Fruit fly (Drosophila melanogaster): ENCODE results near the gene chico.

The chico gene

DNA sequence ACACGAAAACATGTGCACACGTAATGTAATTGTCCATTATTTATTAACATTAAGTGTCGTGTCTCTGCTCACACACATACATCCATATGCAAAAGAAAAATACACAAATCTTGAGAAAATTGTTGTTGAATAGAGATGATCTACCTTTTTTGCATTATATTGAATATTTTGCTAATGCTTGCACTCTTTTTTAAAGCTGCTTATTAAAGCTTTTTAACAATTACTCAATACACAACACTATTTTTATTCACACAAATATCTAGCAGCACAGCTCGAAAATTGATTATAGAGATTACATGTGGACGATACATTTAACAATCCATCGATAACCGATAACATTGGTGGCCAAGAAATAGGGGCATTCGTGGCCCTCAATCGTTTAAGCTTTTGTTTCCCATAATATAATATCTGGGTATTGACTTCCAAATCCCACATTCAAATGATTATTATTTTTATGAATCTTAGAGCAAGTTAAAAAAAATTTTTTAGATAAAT is 45.2 kb upstream of the chico start, which contains the start of gene Ufd4 (continued):
- TF ChIP-seq vnd (GFP tag; IDR thresholded peaks at IDR 0.05; ENCODE audit: partially characterized antibody) (no peak), CG10462 (GFP tag; optimal IDR thresholded peaks at IDR 0.05) (no peak), dm (GFP tag; optimal IDR thresholded peaks at IDR 0.05) (peak; percentile 8), Adf1 (GFP tag; IDR thresholded peaks at IDR 0.05) (no peak), NfI (GFP tag; optimal IDR thresholded peaks at IDR 0.05) (no peak), nerfin-1 (tag; optimal IDR thresholded peaks at IDR 0.05) (no peak), chinmo (GFP tag; IDR thresholded peaks at IDR 0.05; ENCODE audit: partially characterized antibody) (no peak), pum (GFP tag; optimal IDR thresholded peaks at IDR 0.05) (peak; percentile 36), wdn (GFP tag; IDR thresholded peaks at IDR 0.05) (0 out of 2 replicates have a peak, but pooled peaks have one; percentile 41), CG14860 (GFP tag; IDR thresholded peaks at IDR 0.05; ENCODE audit: partially characterized antibody) (no peak), Eip74EF (GFP tag; optimal IDR thresholded peaks at IDR 0.05) (no peak), CG32767 (GFP tag; IDR thresholded peaks at IDR 0.05) (peak; percentile 50; the same call in 1 of the 2 replicates), wor (GFP tag; IDR thresholded peaks at IDR 0.05) (no peak), CG15269 (tag; optimal IDR thresholded peaks at IDR 0.05) (no peak), Gsc (GFP tag; IDR thresholded peaks at IDR 0.05) (no peak), org-1 (GFP tag; optimal IDR thresholded peaks at IDR 0.05) (peak; percentile 1), dan (GFP tag; IDR thresholded peaks at IDR 0.05) (no peak), CG8290 (GFP tag; optimal IDR thresholded peaks at IDR 0.05) (peak; percentile 33), CG8290 (tag; optimal IDR thresholded peaks at IDR 0.05) (no peak), Atf6 (GFP tag; IDR thresholded peaks at IDR 0.05) (peak; percentile 78), CG15696 (tag; optimal IDR thresholded peaks at IDR 0.05) (peak; percentile 65), Side (GFP tag; optimal IDR thresholded peaks at IDR 0.05) (peak; percentile 59), CG8765 (GFP tag; IDR thresholded peaks at IDR 0.05) (no peak), CG18619 (GFP tag; optimal IDR thresholded peaks at IDR 0.05) (peak; percentile 19), HHEX (GFP tag; optimal IDR thresholded peaks at IDR 0.05) (no peak), usp (GFP tag; optimal IDR thresholded peaks at IDR 0.05) (no peak), CG3726 (GFP tag; IDR thresholded peaks at IDR 0.05) (no peak), odd (GFP tag; optimal IDR thresholded peaks at IDR 0.05) (no peak), CG7271 (tag; optimal IDR thresholded peaks at IDR 0.05) (peak; percentile 45), CHES-1-like (GFP tag; optimal IDR thresholded peaks at IDR 0.05) (peak; percentile 42), repo (GFP tag; optimal IDR thresholded peaks at IDR 0.05) (peak; percentile 25), E2f2 (GFP tag; IDR thresholded peaks at IDR 0.05) (peak; percentile 33; the same call in 1 of the 2 replicates), Atf-2 (GFP tag; optimal IDR thresholded peaks at IDR 0.05) (peak; percentile 27), CG8359 (GFP tag; optimal IDR thresholded peaks at IDR 0.05; ENCODE audit: borderline replicate concordance) (no peak), Nf-YA (GFP tag; IDR thresholded peaks at IDR 0.05) (peak; percentile 44; the same call in 1 of the 2 replicates), Max (GFP tag; optimal IDR thresholded peaks at IDR 0.05) (peak; percentile 53), CG1233 (GFP tag; optimal IDR thresholded peaks at IDR 0.05) (peak; percentile 46), sd (tag; optimal IDR thresholded peaks at IDR 0.05) (no peak), CG31441 (GFP tag; IDR thresholded peaks at IDR 0.05) (no peak), pita (GFP tag; optimal IDR thresholded peaks at IDR 0.05) (no peak), Dfd (GFP tag; optimal IDR thresholded peaks at IDR 0.05) (no peak), bigmax (GFP tag; optimal IDR thresholded peaks at IDR 0.05) (no peak), danr (GFP tag; IDR thresholded peaks at IDR 0.05) (no peak), CG14441 (GFP tag; IDR thresholded peaks at IDR 0.05) (no peak; the same call in 1 of the 2 replicates), ham (GFP tag; IDR thresholded peaks at IDR 0.05) (no peak), chm (GFP tag; IDR thresholded peaks at IDR 0.05) (no peak), E2f1 (GFP tag; IDR thresholded peaks at IDR 0.05) (peak; percentile 64; the same call in 1 of the 2 replicates), Lhr (GFP tag; optimal IDR thresholded peaks at IDR 0.05) (no peak), tup (GFP tag; optimal IDR thresholded peaks at IDR 0.05) (no peak), CG6689 (GFP tag; IDR thresholded peaks at IDR 0.05) (peak; percentile 75; the same call in 1 of the 2 replicates), caup (GFP tag; optimal IDR thresholded peaks at IDR 0.05; ENCODE audit: severe bottlenecking) (no peak)
